Worm (Caenorhabditis elegans): ENCODE measurements around the gene efa-6.

DNA sequence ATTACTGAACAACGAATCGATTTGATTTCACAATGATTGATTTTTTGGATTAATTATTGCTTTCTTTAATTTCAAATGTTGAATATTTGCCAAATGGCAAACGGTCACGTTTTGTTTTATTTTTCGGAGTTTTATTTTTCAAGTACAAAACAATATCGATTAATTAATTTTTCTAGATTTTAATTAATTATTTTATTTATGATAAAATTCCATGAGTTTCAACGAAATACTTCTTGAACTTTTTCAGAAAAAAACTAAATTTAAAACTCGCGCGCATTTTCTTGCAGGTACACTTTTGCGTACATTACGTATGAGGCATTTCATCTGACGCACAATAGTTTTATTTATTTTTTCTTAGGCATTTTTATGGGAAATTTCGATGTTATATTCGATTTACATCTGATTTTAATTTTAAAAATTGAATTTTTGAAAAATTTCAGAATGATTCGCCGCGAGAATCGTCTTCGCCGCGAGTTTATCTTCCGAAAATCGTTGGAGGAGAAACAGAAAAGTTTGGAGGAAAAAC is 55.5 kb downstream of the efa-6 start, which contains the start of the genes ZK795.2 and ZK795.3:
- TF ChIP-seq C08G9.2 (tag; optimal IDR thresholded peaks at IDR 0.05) = no peak
- no peak for TF ChIP-seq ama-1 (optimal IDR thresholded peaks at IDR 0.05)
- peak; percentile 29 for TF ChIP-seq nfya-1 (tag; optimal IDR thresholded peaks at IDR 0.05)

Data from whole organism, late embryonic.